Worm (Caenorhabditis elegans) whole organism, L4/young adult: ENCODE results near the gene D1086.9.

Experiments used
- W03F9.2 ChIP-seq: fragments of 150-350 bp; optimal IDR thresholded peaks from 2 replicates; lab custom pipeline; 2014; ENCODE audit warnings: missing biosample characterization, missing genetic modification characterization
- dao-5 ChIP-seq: sonication (generic microtip); optimal IDR thresholded peaks from 2 replicates; lab custom pipeline; 2016; ENCODE audit warnings: missing genotype, missing genetic modification characterization, moderate library complexity, missing compliant biosample characterization
- him-1 ChIP-seq: sonication (generic microtip); optimal IDR thresholded peaks from 2 replicates; lab custom pipeline; 2016; ENCODE audit warnings: missing genotype, missing genetic modification reagents, missing genetic modification characterization, missing compliant biosample characterization

DNA sequence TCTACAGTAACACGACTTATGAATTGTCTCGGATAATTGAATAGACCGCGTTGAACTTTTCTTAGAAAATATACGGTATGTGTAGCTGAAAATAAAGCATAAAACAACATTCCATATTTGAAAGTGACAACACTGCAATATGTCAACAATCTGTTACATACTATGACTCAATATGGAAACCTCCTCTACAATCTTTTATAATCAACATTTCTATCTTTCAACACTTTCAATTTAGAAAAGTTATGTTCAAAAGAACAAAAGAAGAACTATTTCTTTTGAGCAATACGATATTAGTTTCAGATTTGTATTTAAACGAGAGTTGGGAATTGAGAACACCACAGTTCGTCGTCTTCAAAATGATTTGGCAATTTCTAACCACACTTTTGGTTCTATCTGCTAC, 21.6 kb upstream of the D1086.9 start, which contains the start of gene D1086.10:
- TF ChIP-seq dao-5 (tag; lab: Kevin White, UChicago), result no peak
- TF ChIP-seq W03F9.2 (tag; lab: Kevin White, UChicago), result no peak
- no peak for TF ChIP-seq him-1 (tag; lab: Kevin White, UChicago)
